Fruit fly (Drosophila melanogaster) whole organism, pupa: ENCODE measurements around the gene CG6511.
A peak's percentile ranks its signal among the peaks of the same experiment; 100 is the strongest.

Experiments used
- CG10348 ChIP-seq: fragments of 200-800 bp; sonication (Bioruptor generic); IDR thresholded peaks from 2 replicates; pipeline ENCODE4 v1.3.6; 2022; ENCODE audit warnings: missing biosample characterization, missing genetic modification characterization
- CG12605 ChIP-seq: fragments of 200-800 bp; sonication (Bioruptor generic); IDR thresholded peaks from 2 replicates; pipeline ENCODE4 v1.3.6; 2022; ENCODE audit warnings: missing biosample characterization, missing genetic modification characterization
- CG13204 ChIP-seq: fragments of 200-800 bp; sonication (Bioruptor generic); optimal IDR thresholded peaks from 2 replicates; lab custom pipeline; 2018; ENCODE audit warnings: missing biosample characterization, mild to moderate bottlenecking, missing genetic modification characterization, moderate library complexity
- CG14655 ChIP-seq: fragments of 200-800 bp; sonication (Bioruptor generic); optimal IDR thresholded peaks from 3 replicates; lab custom pipeline; 2017; ENCODE audit warnings: mild to moderate bottlenecking, missing biosample characterization, missing genetic modification reagents, missing genetic modification characterization
- CG15710 ChIP-seq: fragments of 200-800 bp; sonication (Bioruptor generic); optimal IDR thresholded peaks from 2 replicates; lab custom pipeline; 2018; ENCODE audit warnings: missing biosample characterization, mild to moderate bottlenecking, missing genetic modification characterization, moderate library complexity
- CG17806 ChIP-seq: fragments of 200-800 bp; sonication (Bioruptor generic); optimal IDR thresholded peaks from 2 replicates; lab custom pipeline; 2018; ENCODE audit warnings: missing biosample characterization, mild to moderate bottlenecking, missing genetic modification characterization, moderate library complexity
- CG32121 ChIP-seq: fragments of 200-800 bp; sonication (Bioruptor generic); IDR thresholded peaks from 2 replicates; pipeline ENCODE4 v1.3.6; 2022; ENCODE audit warnings: missing biosample characterization, missing genetic modification characterization
- CG34367 ChIP-seq: fragments of 200-800 bp; sonication (Bioruptor generic); optimal IDR thresholded peaks from 2 replicates; lab custom pipeline; 2018; ENCODE audit warnings: missing biosample characterization, mild to moderate bottlenecking, missing genetic modification characterization
- CG4496 ChIP-seq: fragments of 200-800 bp; sonication (Bioruptor generic); IDR thresholded peaks from 3 replicates; pipeline ENCODE4 v1.3.6; 2022; ENCODE audit warnings: missing biosample characterization, missing genetic modification characterization
- CG8159 ChIP-seq: fragments of 200-800 bp; sonication (Bioruptor generic); optimal IDR thresholded peaks from 3 replicates; lab custom pipeline; 2018; ENCODE audit warnings: missing biosample characterization, mild to moderate bottlenecking, missing genetic modification characterization, moderate library complexity
- CG8301 ChIP-seq: fragments of 200-800 bp; sonication (Bioruptor generic); optimal IDR thresholded peaks from 2 replicates; lab custom pipeline; 2018; ENCODE audit warnings: missing biosample characterization, mild to moderate bottlenecking, missing genetic modification characterization
- CG9948 ChIP-seq: fragments of 200-800 bp; sonication (Bioruptor generic); optimal IDR thresholded peaks from 2 replicates; lab custom pipeline; 2018; ENCODE audit warnings: missing biosample characterization, mild to moderate bottlenecking, missing genetic modification characterization, moderate library complexity
- D1 ChIP-seq: fragments of 200-800 bp; sonication (Bioruptor generic); optimal IDR thresholded peaks from 2 replicates; lab custom pipeline; 2018; ENCODE audit warnings: missing biosample characterization, mild to moderate bottlenecking, missing genetic modification characterization, moderate library complexity
- EcR ChIP-seq: fragments of 200-800 bp; sonication (Bioruptor generic); optimal IDR thresholded peaks from 3 replicates; lab custom pipeline; 2019; ENCODE audit warnings: missing biosample characterization, missing genetic modification characterization, mild to moderate bottlenecking, moderate library complexity, missing genetic modification reagents
- Ets98B ChIP-seq: fragments of 200-800 bp; sonication (Bioruptor generic); IDR thresholded peaks from 2 replicates; pipeline ENCODE4 v1.3.6; 2022; ENCODE audit warnings: missing biosample characterization, missing genetic modification characterization
- Pif1A ChIP-seq: fragments of 200-800 bp; sonication (Bioruptor generic); optimal IDR thresholded peaks from 3 replicates; lab custom pipeline; 2016; ENCODE audit warnings: missing biosample characterization, missing genetic modification characterization
- Pif1B ChIP-seq: fragments of 200-800 bp; sonication (Bioruptor generic); optimal IDR thresholded peaks from 3 replicates; lab custom pipeline; 2016; ENCODE audit warnings: missing biosample characterization, missing genetic modification characterization
- Snoo ChIP-seq: fragments of 200-800 bp; sonication (Bioruptor generic); optimal IDR thresholded peaks from 3 replicates; lab custom pipeline; 2017; ENCODE audit warnings: missing biosample characterization, mild to moderate bottlenecking, missing genetic modification characterization, inconsistent platforms
- fd96Ca ChIP-seq: fragments of 200-800 bp; sonication (Bioruptor generic); IDR thresholded peaks from 3 replicates; pipeline ENCODE4 v1.3.6; 2022; ENCODE audit warnings: missing biosample characterization, missing genetic modification characterization
- gl ChIP-seq: fragments of 200-800 bp; sonication (Bioruptor generic); optimal IDR thresholded peaks from 2 replicates; lab custom pipeline; 2018; ENCODE audit warnings: missing biosample characterization, mild to moderate bottlenecking, missing genetic modification characterization
- rn ChIP-seq: fragments of 200-800 bp; sonication (Bioruptor generic); IDR thresholded peaks from 2 replicates; pipeline ENCODE4 v1.3.6; 2022; ENCODE audit warnings: missing biosample characterization, missing genetic modification characterization

Gene CG6511

dm6 chr3L:8676500-8676899 lies 44.6 kb upstream of the CG6511 start:
- TF ChIP-seq CG4496 (0 out of 3 replicates have a peak, but pooled peaks have one; percentile 28), CG9948 (tag; lab: Kevin White, UChicago) (no peak), CG15710 (tag; lab: Kevin White, UChicago) (no peak), rn (GFP tag; lab: Robert Waterston, UW) (no peak), Ets98B (GFP tag; lab: Robert Waterston, UW) (no peak; the same call in 1 of the 2 replicates)
- TF ChIP-seq, all 21 proteins: peak for 1

DNA sequence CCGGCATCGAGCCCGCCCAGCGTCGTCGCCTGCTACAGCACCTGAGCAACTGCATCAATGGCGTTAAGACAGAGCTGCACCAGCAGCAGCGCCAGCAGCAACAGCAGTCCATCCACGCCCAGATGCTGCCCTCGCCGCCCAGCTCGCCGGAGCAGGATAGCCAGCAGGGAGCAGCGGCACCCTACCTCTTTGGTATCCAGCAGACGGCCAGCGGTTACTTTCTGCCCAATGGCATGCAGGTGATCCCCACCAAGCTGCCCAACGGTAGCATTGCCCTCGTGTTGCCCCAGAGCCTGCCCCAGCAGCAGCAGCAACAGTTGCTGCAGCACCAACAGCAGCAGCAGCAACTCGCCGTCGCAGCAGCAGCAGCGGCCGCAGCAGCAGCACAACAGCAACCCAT lies 43.4 kb upstream of the CG6511 start:
- TF ChIP-seq Pif1B (GFP tag; lab: Kevin White, UChicago) (no peak), CG17806 (no peak), CG8159 (no peak), fd96Ca (no peak), EcR (GFP tag; lab: Kevin White, UChicago) (no peak), CG4496 (no peak), CG14655 (GFP tag; lab: Kevin White, UChicago) (no peak), Ets98B (GFP tag; lab: Robert Waterston, UW) (no peak), CG15710 (tag; lab: Kevin White, UChicago) (no peak), CG13204 (GFP tag; lab: Kevin White, UChicago) (no peak), CG10348 (GFP tag; lab: Robert Waterston, UW) (no peak), Snoo (tag; lab: Kevin White, UChicago) (no peak), CG9948 (tag; lab: Kevin White, UChicago) (no peak), D1 (no peak), CG32121 (GFP tag; lab: Robert Waterston, UW) (no peak)

dm6 chr3L:8680353-8680752 lies 40.8 kb upstream of the CG6511 start:
- TF ChIP-seq CG4496, result 0 out of 3 replicates have a peak, but pooled peaks have one; percentile 12
- TF ChIP-seq Pif1B (GFP tag; lab: Kevin White, UChicago), result no peak
- no peak for TF ChIP-seq CG32121 (GFP tag; lab: Robert Waterston, UW)
- TF ChIP-seq CG14655 (GFP tag; lab: Kevin White, UChicago), result no peak

DNA sequence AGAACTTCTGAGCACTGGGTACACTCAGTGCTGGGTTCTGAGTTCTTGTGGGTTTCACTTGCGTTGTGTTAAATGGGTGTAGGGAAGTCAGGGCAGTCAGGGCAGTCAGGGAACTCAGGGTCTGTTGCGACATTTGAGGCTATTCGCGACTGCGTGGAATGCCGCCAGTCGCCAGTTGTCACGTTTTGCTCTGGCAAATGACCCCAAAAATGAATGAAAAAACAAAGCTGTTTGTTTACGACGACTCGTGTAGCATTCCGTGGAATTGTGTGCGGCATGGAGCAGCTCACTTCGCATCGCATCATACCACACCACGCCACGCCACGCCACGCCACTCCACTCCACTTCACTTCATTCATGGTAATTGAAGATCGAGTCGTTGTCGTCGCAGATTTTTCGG lies 39.9 kb upstream of the CG6511 start:
- TF ChIP-seq EcR (GFP tag; lab: Kevin White, UChicago), result peak; percentile 8
- TF ChIP-seq CG15710 (tag; lab: Kevin White, UChicago), result no peak

DNA sequence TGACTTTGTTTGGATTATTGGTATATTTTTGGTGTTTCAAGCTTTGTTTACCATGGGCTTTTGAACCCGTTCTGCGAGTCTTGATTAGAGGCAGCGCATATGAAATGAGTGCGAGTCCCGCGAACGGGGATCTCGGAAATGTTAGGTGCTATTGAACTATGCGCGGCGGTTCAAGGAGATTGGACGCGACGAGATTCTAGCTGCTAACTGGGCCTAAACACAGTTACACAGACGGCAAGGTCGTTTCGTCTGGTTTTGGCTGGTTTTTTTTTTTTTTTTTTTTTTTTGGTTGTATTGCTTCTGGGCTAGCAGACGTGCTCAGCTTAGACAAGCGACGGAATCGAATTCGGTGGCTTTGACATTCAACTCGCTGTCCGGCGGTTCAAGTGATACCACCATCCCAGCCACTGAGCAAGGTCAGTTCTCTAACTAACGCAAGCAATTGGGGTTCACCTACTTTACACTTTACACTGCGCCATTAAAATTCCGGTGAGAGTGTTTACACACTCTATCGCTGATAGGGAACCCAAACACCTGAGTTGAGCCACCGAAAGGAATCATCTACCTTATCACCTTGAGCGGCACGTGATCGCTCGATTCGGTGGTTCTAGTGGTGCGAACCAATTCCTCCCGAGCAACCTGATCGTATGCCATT lies 39.1 kb upstream of the CG6511 start:
- no peak for TF ChIP-seq Snoo (tag; lab: Kevin White, UChicago)

dm6 chr3L:8682551-8683375 lies 38.4 kb upstream of the CG6511 start:
- TF ChIP-seq fd96Ca (no peak), EcR (GFP tag; lab: Kevin White, UChicago) (no peak), CG8159 (peak; percentile 25), Pif1B (GFP tag; lab: Kevin White, UChicago) (no peak), CG10348 (GFP tag; lab: Robert Waterston, UW) (no peak), Ets98B (GFP tag; lab: Robert Waterston, UW) (no peak; the same call in 1 of the 2 replicates), rn (GFP tag; lab: Robert Waterston, UW) (no peak), D1 (no peak), CG15710 (tag; lab: Kevin White, UChicago) (no peak), CG17806 (peak; percentile 41), CG34367 (tag; lab: Kevin White, UChicago) (no peak), CG13204 (GFP tag; lab: Kevin White, UChicago) (no peak), CG14655 (GFP tag; lab: Kevin White, UChicago) (peak; percentile 8), CG12605 (GFP tag; lab: Robert Waterston, UW) (no peak), gl (tag; lab: Kevin White, UChicago) (no peak), CG8301 (tag; lab: Kevin White, UChicago) (no peak), CG9948 (tag; lab: Kevin White, UChicago) (peak; percentile 15), Pif1A (GFP tag; lab: Kevin White, UChicago) (no peak), CG4496 (peak; percentile 48; the same call in 1 of the 3 replicates), CG32121 (GFP tag; lab: Robert Waterston, UW) (peak; percentile 26; the same call in 1 of the 2 replicates), Snoo (tag; lab: Kevin White, UChicago) (no peak)

- no peak for TF ChIP-seq CG17806
- 0 out of 3 replicates have a peak, but pooled peaks have one; percentile 37 for TF ChIP-seq fd96Ca
- no peak for TF ChIP-seq gl (tag; lab: Kevin White, UChicago)
- TF ChIP-seq CG8301 (tag; lab: Kevin White, UChicago), result no peak
- TF ChIP-seq, all 21 proteins: peak for 1
These were observed 37.4 kb upstream of the CG6511 start for dm6 chr3L:8683773-8684172.
